Worm (Caenorhabditis elegans) whole organism, L3 larva: ENCODE measurements around the gene T02C1.1.
A peak's percentile ranks its signal among the peaks of the same experiment; 100 is the strongest.

Experiments used
- R02D3.7 ChIP-seq: fragments of 150-350 bp; optimal IDR thresholded peaks from 2 replicates; lab custom pipeline; 2014; ENCODE audit warnings: missing biosample characterization, missing genetic modification characterization
- ZK546.5 ChIP-seq: sonication (generic microtip); optimal IDR thresholded peaks from 2 replicates; lab custom pipeline; 2017; ENCODE audit warnings: missing biosample characterization, missing genetic modification characterization
- aly-2 ChIP-seq: fragments of 150-350 bp; optimal IDR thresholded peaks from 2 replicates; lab custom pipeline; 2014; ENCODE audit warnings: missing biosample characterization, missing genetic modification characterization
- ceh-28 ChIP-seq: fragments of 150-350 bp; optimal IDR thresholded peaks from 2 replicates; lab custom pipeline; 2014; ENCODE audit warnings: missing biosample characterization, missing genetic modification reagents, missing genetic modification characterization
- daf-12 ChIP-seq: fragments of 150-350 bp; optimal IDR thresholded peaks from 2 replicates; lab custom pipeline; 2014; ENCODE audit warnings: missing biosample characterization, missing genetic modification reagents, missing genetic modification characterization
- egl-27 ChIP-seq: sonication (generic microtip); optimal IDR thresholded peaks from 4 replicates; lab custom pipeline; 2017; ENCODE audit warnings: missing biosample characterization, missing genetic modification reagents, missing genetic modification characterization
- egl-5 ChIP-seq: fragments of 150-350 bp; optimal IDR thresholded peaks from 2 replicates; lab custom pipeline; 2017; ENCODE audit warnings: missing biosample characterization, missing genetic modification reagents, missing genetic modification characterization, inconsistent platforms
- elt-1 ChIP-seq: fragments of 150-350 bp; optimal IDR thresholded peaks from 2 replicates; lab custom pipeline; 2014; ENCODE audit warnings: missing biosample characterization, missing genetic modification characterization
- elt-2 ChIP-seq: sonication (generic microtip); optimal IDR thresholded peaks from 2 replicates; lab custom pipeline; 2016; ENCODE audit warnings: missing genetic modification reagents, mild to moderate bottlenecking, missing genetic modification characterization, missing compliant biosample characterization
- eor-1 ChIP-seq, 2 experiments: fragments of 150-350 bp; optimal IDR thresholded peaks; 2 replicates each; lab custom pipeline; 2014 to 2018; ENCODE audit warnings: missing biosample characterization in 2 of 2, missing genetic modification characterization in 2 of 2
- fkh-10 ChIP-seq: sonication (generic microtip); optimal IDR thresholded peaks from 2 replicates; lab custom pipeline; 2017; ENCODE audit warnings: missing biosample characterization, missing genetic modification reagents, missing genetic modification characterization
- fos-1 ChIP-seq: fragments of 150-350 bp; optimal IDR thresholded peaks from 2 replicates; lab custom pipeline; 2014; ENCODE audit warnings: missing biosample characterization, missing genetic modification characterization
- hmg-11 ChIP-seq: sonication (generic microtip); optimal IDR thresholded peaks from 2 replicates; lab custom pipeline; 2016; ENCODE audit warnings: missing genetic modification characterization, missing compliant biosample characterization
- jun-1 ChIP-seq: fragments of 150-350 bp; optimal IDR thresholded peaks from 2 replicates; lab custom pipeline; 2014; ENCODE audit warnings: missing biosample characterization, missing genetic modification reagents, missing genetic modification characterization
- lin-15B ChIP-seq: fragments of 150-350 bp; optimal IDR thresholded peaks from 2 replicates; lab custom pipeline; 2014; ENCODE audit warnings: missing biosample characterization, missing genetic modification characterization
- lin-39 ChIP-seq: fragments of 150-350 bp; optimal IDR thresholded peaks from 2 replicates; lab custom pipeline; 2018; ENCODE audit warnings: missing biosample characterization, missing genetic modification reagents, missing genetic modification characterization
- lsy-12 ChIP-seq: sonication (generic microtip); optimal IDR thresholded peaks from 2 replicates; lab custom pipeline; 2016; ENCODE audit warnings: mild to moderate bottlenecking, missing genetic modification characterization, missing compliant biosample characterization
- mml-1 ChIP-seq: fragments of 150-350 bp; sonication (generic microtip); optimal IDR thresholded peaks from 3 replicates; lab custom pipeline; 2014; ENCODE audit warnings: missing biosample characterization, missing genetic modification characterization
- nfya-1 ChIP-seq: sonication (generic microtip); optimal IDR thresholded peaks from 2 replicates; lab custom pipeline; 2017; ENCODE audit warnings: missing genetic modification characterization, mild to moderate bottlenecking, missing compliant biosample characterization, antibody characterized with exemption, moderate library complexity; ENCODE audit not compliant: insufficient read depth
- nhr-23 ChIP-seq: fragments of 150-350 bp; optimal IDR thresholded peaks from 2 replicates; lab custom pipeline; 2014; ENCODE audit warnings: missing biosample characterization, missing genetic modification reagents, missing genetic modification characterization
- nhr-25 ChIP-seq: sonication (generic microtip); optimal IDR thresholded peaks from 2 replicates; lab custom pipeline; 2017; ENCODE audit warnings: missing biosample characterization, missing genetic modification characterization
- nhr-28 ChIP-seq: fragments of 150-350 bp; optimal IDR thresholded peaks from 2 replicates; lab custom pipeline; 2014; ENCODE audit warnings: missing biosample characterization, missing genetic modification characterization
- nhr-43 ChIP-seq: sonication (generic microtip); optimal IDR thresholded peaks from 2 replicates; lab custom pipeline; 2016; ENCODE audit warnings: mild to moderate bottlenecking, missing genetic modification characterization, missing compliant biosample characterization; ENCODE audit not compliant: poor library complexity, severe bottlenecking
- nhr-67 ChIP-seq: fragments of 150-350 bp; optimal IDR thresholded peaks from 2 replicates; lab custom pipeline; 2014; ENCODE audit warnings: missing biosample characterization, missing genetic modification characterization
- nhr-77 ChIP-seq: fragments of 150-350 bp; optimal IDR thresholded peaks from 2 replicates; lab custom pipeline; 2014; ENCODE audit warnings: missing biosample characterization, missing genetic modification characterization
- pha-4 ChIP-seq: fragments of 150-350 bp; optimal IDR thresholded peaks from 2 replicates; lab custom pipeline; 2014; ENCODE audit warnings: missing biosample characterization, missing genetic modification reagents, missing genetic modification characterization
- pqm-1 ChIP-seq: fragments of 150-350 bp; optimal IDR thresholded peaks from 2 replicates; lab custom pipeline; 2017; ENCODE audit warnings: missing biosample characterization, missing genetic modification characterization, inconsistent platforms
- skn-1 ChIP-seq: fragments of 150-350 bp; optimal IDR thresholded peaks from 2 replicates; lab custom pipeline; 2014; ENCODE audit warnings: missing biosample characterization, missing genetic modification characterization
- snpc-4 ChIP-seq: fragments of 150-350 bp; optimal IDR thresholded peaks from 2 replicates; lab custom pipeline; 2014; ENCODE audit warnings: missing biosample characterization, missing genetic modification characterization
- unc-39 ChIP-seq: sonication (generic microtip); optimal IDR thresholded peaks from 4 replicates; lab custom pipeline; 2017; ENCODE audit warnings: missing biosample characterization, missing genetic modification characterization
- unc-62 ChIP-seq: fragments of 150-350 bp; sonication (generic microtip); optimal IDR thresholded peaks from 4 replicates; lab custom pipeline; 2014; ENCODE audit warnings: missing biosample characterization, missing genetic modification reagents, missing genetic modification characterization
- zag-1 ChIP-seq: fragments of 150-350 bp; optimal IDR thresholded peaks from 2 replicates; lab custom pipeline; 2014; ENCODE audit warnings: missing biosample characterization, missing genetic modification characterization
- ztf-11 ChIP-seq: fragments of 150-350 bp; optimal IDR thresholded peaks from 2 replicates; lab custom pipeline; 2014; ENCODE audit warnings: missing biosample characterization, missing genetic modification characterization
- ztf-4 ChIP-seq: fragments of 150-350 bp; optimal IDR thresholded peaks from 2 replicates; lab custom pipeline; 2014; ENCODE audit warnings: missing biosample characterization, missing genetic modification characterization

T02C1.1 gene

DNA sequence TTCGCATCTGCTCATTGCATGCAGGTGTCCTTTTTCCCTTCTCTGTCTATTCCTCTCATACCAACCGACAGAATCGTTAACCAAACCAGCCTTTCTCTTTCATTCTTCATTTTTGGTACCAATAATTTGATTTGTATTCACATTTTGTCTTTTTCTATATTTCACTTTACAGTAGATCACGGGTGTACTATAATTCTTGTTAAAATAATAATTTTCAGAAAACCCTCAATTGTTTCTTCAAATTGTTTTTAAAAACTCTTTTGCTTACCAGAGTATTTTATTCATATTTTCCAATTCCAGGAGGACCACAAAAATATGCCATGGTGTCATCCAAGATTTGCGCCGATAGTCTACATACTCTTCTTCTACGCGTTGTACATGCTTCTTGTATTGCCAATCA, 3.4 kb downstream of the T02C1.1 start, which contains the start of gene T02C1.2:
Gene T02C1.2, plus strand, starts transcription at position 301 of the 400 bp plus-strand sequence.
- no peak for TF ChIP-seq R02D3.7
- TF ChIP-seq egl-5 = no peak
- no peak for TF ChIP-seq eor-1 (tag; optimal IDR thresholded peaks at IDR 0.05; lab: Kevin White, UChicago)
- no peak for TF ChIP-seq nhr-23 (tag; lab: Kevin White, UChicago)
- TF ChIP-seq pha-4 = no peak
- TF ChIP-seq mml-1 (tag; lab: Kevin White, UChicago) = no peak
- TF ChIP-seq ztf-4 (tag; lab: Kevin White, UChicago) = no peak
- no peak for TF ChIP-seq nhr-77 (tag; lab: Kevin White, UChicago)
- TF ChIP-seq unc-39 = no peak
- TF ChIP-seq lin-39 (tag; lab: Kevin White, UChicago) = no peak
- no peak for TF ChIP-seq lsy-12
- TF ChIP-seq pqm-1 (tag; lab: Kevin White, UChicago) = no peak

DNA sequence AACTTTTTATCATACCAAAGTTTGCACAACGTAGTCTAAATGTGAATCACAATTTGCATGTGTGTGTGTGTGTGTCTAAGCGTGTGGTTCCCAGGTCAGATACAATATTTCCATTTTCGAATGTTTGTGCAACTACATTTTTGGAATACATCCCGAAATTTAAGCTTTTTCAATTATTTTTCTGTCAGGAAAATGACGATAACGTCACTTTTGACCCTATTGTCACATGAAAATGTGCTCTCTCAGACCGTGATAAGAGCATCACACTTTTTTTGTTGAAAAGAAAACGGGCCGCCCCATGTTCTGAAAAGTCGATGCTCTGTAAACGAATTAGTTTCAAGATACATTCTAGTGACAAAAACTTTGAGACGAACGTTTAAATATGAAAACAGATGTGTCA, 7.7 kb downstream of the T02C1.1 start:
- TF ChIP-seq elt-1 (tag; lab: Kevin White, UChicago) (no peak), pha-4 (no peak), jun-1 (tag; lab: Kevin White, UChicago) (peak; percentile 26), elt-2 (tag; lab: Kevin White, UChicago) (peak; percentile 81), ztf-11 (tag; lab: Kevin White, UChicago) (no peak), eor-1 (tag; optimal IDR thresholded peaks at IDR 0.05; lab: Kevin White, UChicago) (no peak), zag-1 (no peak), fos-1 (tag; lab: Kevin White, UChicago) (no peak), egl-27 (tag; lab: Kevin White, UChicago) (no peak), pqm-1 (tag; lab: Kevin White, UChicago) (peak; percentile 51), ZK546.5 (tag; lab: Kevin White, UChicago) (no peak), fkh-10 (no peak), lin-15B (no peak), aly-2 (tag; lab: Kevin White, UChicago) (no peak), skn-1 (tag; lab: Kevin White, UChicago) (no peak), hmg-11 (no peak), daf-12 (no peak), snpc-4 (tag; lab: Kevin White, UChicago) (no peak)

DNA sequence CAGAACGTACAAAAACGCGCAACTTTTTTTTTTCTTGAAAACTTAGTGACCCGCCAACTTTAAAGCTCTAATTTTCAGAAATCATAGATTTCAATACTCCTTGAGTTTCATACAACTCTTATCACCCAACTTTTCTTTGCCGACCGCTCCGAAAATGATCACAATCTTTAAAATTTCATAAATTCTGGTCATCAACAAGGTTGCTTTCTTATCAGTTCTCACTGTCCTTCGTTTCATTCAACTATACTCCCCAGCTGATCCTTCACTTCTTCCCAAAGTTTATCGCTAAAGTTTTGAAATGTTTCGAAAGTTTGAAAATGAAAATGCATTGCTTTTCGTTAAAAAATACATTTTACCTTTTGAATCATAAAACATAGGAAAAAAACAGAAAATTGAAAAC, 8.5 kb downstream of the T02C1.1 start:
- TF ChIP-seq pqm-1 (tag; lab: Kevin White, UChicago) = peak; percentile 72
- TF ChIP-seq elt-2 (tag; lab: Kevin White, UChicago) = peak; percentile 83
- TF ChIP-seq unc-39 = no peak
- peak; percentile 15 for TF ChIP-seq pha-4

DNA sequence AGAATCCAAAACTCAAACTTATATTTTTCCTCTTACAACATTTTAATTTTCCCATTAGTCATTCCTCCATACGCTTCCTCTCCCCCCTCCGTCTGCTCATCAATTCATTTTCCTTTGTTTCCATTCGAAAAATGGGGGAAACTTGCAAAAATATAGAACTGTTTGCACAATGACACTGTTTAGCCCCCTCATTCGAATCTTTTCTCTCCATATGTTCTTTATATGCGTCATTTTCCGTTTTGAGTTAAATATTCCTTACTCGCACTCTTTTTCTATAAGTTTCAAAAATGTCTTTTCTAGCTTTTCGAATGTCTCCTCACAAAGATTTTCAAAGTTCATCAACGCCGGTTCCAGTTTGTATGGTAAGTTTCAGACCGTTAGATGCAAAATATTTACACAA, 9.6 kb downstream of the T02C1.1 start, which contains the start of gene M01A8.1:
Gene M01A8.1, plus strand, starts transcription at position 301 of the 400 bp plus-strand sequence.
- no peak for TF ChIP-seq elt-2 (tag; lab: Kevin White, UChicago)
- TF ChIP-seq nhr-28 (tag; lab: Kevin White, UChicago) = no peak
- no peak for TF ChIP-seq ceh-28 (tag; lab: Kevin White, UChicago)
- no peak for TF ChIP-seq nhr-77 (tag; lab: Kevin White, UChicago)
- TF ChIP-seq nhr-67 (tag; lab: Kevin White, UChicago) = no peak
- no peak for TF ChIP-seq nhr-43 (tag; lab: Kevin White, UChicago)

DNA sequence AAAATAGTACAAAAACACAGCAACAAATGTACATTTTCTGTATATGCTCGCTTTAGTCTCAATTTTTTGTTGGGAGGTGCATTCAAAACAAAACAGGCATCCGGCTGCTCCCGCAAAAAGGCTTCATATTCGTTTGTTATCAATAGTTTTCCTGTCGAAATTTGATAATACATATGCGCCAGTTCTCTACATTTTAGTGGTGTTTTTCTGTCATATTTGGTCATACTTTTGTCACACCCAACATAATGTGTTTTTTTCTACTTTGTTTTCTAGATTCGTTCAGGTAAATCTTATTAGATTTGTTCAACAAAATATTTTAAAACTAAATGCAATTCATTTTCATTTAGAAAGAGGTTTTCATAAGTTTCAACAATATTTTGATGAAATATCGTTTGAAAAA, 11.2 kb downstream of the T02C1.1 start:
- TF ChIP-seq fos-1 (tag; lab: Kevin White, UChicago) = no peak
- TF ChIP-seq nhr-25 = no peak
- no peak for TF ChIP-seq nfya-1
- TF ChIP-seq fkh-10 = no peak
- TF ChIP-seq mml-1 (tag; lab: Kevin White, UChicago) = no peak
- no peak for TF ChIP-seq lsy-12
- peak; percentile 46 for TF ChIP-seq elt-2 (tag; lab: Kevin White, UChicago)
- TF ChIP-seq egl-5 = no peak

DNA sequence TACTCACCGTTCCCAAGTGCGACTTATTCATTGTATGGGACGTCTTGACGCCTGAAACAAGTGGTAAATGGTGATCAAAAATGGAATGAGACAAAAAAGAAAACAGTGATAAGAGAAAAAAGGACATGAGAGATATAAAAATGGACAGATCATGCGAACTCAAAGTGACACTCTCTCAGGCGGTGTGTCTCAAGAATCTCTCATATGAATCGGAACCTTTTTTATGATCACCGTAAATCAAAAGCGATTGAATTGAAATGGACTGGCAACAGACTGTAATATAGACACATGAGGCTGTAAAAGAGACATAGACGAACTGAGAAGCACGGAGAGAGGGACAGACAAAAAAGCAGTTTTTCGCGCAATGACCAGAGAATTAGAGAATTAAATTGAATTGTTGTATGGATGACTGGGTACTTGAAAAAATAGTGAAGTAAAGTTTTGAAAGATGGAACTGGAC, 21.7 kb downstream of the T02C1.1 start, which contains the start of gene clip-1:
Gene clip-1, minus strand, starts transcription at position 51 of the 460 bp plus-strand sequence.
- TF ChIP-seq nhr-25 (peak; percentile 53), nhr-23 (tag; lab: Kevin White, UChicago) (peak; percentile 24), ztf-11 (tag; lab: Kevin White, UChicago) (no peak), nhr-43 (tag; lab: Kevin White, UChicago) (peak; percentile 23), pha-4 (peak; percentile 36), unc-62 (GFP tag; lab: Kevin White, UChicago) (no peak), nfya-1 (peak; percentile 6), elt-2 (tag; lab: Kevin White, UChicago) (peak; percentile 15)
